Worm (Caenorhabditis elegans): ENCODE measurements around the gene col-9.
A peak's percentile ranks its signal among the peaks of the same experiment; 100 is the strongest.

Gene col-9

DNA sequence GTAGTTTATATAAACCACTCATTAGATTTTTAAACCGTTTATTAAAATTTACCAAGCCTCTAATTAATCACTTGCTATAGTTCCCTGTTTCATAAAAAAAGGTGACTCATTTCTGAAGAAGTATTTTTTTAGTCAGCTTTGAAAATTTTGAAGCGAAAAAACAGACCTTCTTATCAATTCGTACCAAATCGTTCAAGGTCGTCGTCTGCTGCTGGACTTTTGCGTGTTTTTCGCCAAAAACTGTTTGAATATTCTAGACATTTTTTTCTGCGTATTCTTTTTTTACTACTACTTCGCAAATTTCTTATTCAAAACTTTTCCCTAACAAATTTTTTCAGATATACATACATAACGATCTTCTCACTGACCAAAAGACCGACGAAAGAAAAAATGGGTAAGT is 47.6 kb upstream of the col-9 start, which contains the start of gene cah-4:
Gene cah-4, plus strand, starts transcription at position 339 of the 400 bp plus-strand sequence.
- TF ChIP-seq aha-1 (tag), result peak; percentile 69
- no peak for TF ChIP-seq nhr-11 (tag; optimal IDR thresholded peaks at IDR 0.05)
- TF ChIP-seq zip-2 (tag; optimal IDR thresholded peaks at IDR 0.05), result no peak
- no peak for TF ChIP-seq skn-1 (tag; optimal IDR thresholded peaks at IDR 0.05)
- 0 out of 2 replicates have a peak, but pooled peaks have one; percentile 17 for TF ChIP-seq ZK337.2 (GFP tag; IDR thresholded peaks at IDR 0.05)
- TF ChIP-seq ama-1 (optimal IDR thresholded peaks at IDR 0.05), result peak; percentile 92
- TF ChIP-seq Y48G9A.11 (GFP tag; IDR thresholded peaks at IDR 0.05), result no peak
- TF ChIP-seq hlh-30 (tag; optimal IDR thresholded peaks at IDR 0.05; ENCODE audit: insufficient read depth), result no peak

DNA sequence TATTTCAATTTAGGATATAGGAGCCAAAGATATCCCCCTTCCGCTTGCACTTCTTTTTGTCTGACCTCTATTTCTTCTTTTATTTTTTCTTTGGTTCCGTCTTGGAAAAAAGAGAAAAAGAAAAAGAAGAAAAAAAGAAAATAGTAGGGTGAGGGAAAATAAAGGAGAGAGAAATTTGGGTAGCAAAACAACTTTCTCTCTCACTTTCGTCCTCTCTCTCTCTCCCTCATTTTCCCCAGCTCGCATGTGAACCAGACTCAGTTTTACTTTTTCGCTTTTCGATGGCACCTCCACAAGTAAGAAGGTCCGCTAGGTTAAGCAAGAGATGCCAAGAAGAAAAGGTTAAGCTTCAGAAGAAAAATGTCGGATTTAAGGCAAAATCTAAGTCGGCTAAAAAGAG is 47.1 kb upstream of the col-9 start:
- peak; percentile 15 for TF ChIP-seq mep-1 (tag; optimal IDR thresholded peaks at IDR 0.05)
- peak in 1 of 2 experiments; percentile 8 for TF ChIP-seq lsy-2 (tag; optimal IDR thresholded peaks at IDR 0.05)
- no peak for TF ChIP-seq F49E8.2 (tag; optimal IDR thresholded peaks at IDR 0.05; ENCODE audit: borderline replicate concordance)
- no peak for TF ChIP-seq daf-12 (tag; optimal IDR thresholded peaks at IDR 0.05)
- TF ChIP-seq madf-9 (GFP tag; conservative IDR thresholded peaks at IDR 0.05), result no peak
- TF ChIP-seq ama-1 (optimal IDR thresholded peaks at IDR 0.05), result peak; percentile 83
- TF ChIP-seq aha-1 (tag), result peak; percentile 65
- peak; percentile 25 for TF ChIP-seq fkh-10 (GFP tag; optimal IDR thresholded peaks at IDR 0.05)
- TF ChIP-seq dmd-6 (GFP tag; IDR thresholded peaks at IDR 0.05), result 0 out of 2 replicates have a peak, but pooled peaks have one; percentile 7
- no peak for TF ChIP-seq cey-2 (tag; optimal IDR thresholded peaks at IDR 0.05; ENCODE audit: borderline replicate concordance, insufficient read depth)
- no peak for TF ChIP-seq F44E2.7 (GFP tag; IDR thresholded peaks at IDR 0.05)

DNA sequence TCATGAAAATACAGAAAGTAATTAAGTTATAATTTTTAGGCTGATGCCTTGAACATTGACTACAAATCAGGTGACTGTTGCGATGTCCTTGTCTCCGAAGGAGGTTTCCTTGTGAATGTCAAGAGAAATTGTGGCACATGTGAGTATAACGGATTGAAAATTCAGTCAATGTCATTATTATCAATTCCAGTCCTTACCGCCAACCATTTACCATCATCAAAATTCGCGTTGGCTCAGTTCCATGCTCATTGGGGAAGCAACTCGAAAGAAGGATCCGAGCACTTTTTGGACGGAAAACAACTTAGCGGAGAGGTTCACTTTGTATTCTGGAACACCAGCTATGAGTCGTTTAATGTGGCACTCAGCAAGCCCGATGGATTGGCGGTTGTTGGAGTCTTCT is 46.5 kb upstream of the col-9 start:
- TF ChIP-seq hlh-30 (tag; optimal IDR thresholded peaks at IDR 0.05; ENCODE audit: insufficient read depth) (peak; percentile 9), attf-4 (tag; optimal IDR thresholded peaks at IDR 0.05) (no peak), dmd-9 (GFP tag; IDR thresholded peaks at IDR 0.05) (no peak), ama-1 (optimal IDR thresholded peaks at IDR 0.05) (peak; percentile 95)

DNA sequence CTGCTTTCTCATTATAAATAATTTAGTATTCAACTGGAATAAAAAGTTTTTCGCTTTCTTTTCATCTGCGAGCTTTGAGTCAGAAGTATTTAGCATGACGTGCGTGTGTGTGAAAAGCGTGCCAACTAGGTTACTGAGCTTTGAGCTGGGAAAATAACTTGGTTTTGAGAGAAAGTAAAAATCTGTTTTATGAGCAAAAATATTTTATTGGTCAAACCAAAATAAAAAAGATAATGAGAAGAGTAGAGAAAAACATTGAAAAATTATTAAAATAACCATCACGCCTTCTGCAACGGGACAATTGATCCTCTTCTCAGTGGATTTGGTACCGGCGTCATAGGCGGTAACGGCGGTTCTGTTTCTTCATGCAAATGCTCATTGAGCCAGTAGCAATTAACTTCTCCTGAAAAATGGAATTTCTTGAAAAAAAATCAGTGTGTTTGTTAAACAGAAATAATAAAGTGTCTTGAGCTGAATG is 45.3 kb upstream of the col-9 start:
- peak; percentile 30; the same call in 1 of the 2 replicates for TF ChIP-seq mdt-29 (GFP tag; IDR thresholded peaks at IDR 0.05)
- TF ChIP-seq skn-1 (tag; optimal IDR thresholded peaks at IDR 0.05), result no peak
- TF ChIP-seq vab-7 (GFP tag; IDR thresholded peaks at IDR 0.05), result no peak
- TF ChIP-seq mep-1 (tag; optimal IDR thresholded peaks at IDR 0.05), result peak; percentile 74
- TF ChIP-seq nhr-11 (tag; optimal IDR thresholded peaks at IDR 0.05), result no peak
- no peak for TF ChIP-seq daf-19 (GFP tag; conservative IDR thresholded peaks at IDR 0.05)
- no peak for TF ChIP-seq Y105C5A.15 (GFP tag; IDR thresholded peaks at IDR 0.05)
- no peak for TF ChIP-seq attf-4 (tag; optimal IDR thresholded peaks at IDR 0.05)
- TF ChIP-seq aha-1 (tag), result peak; percentile 51
- TF ChIP-seq dmd-6 (GFP tag; IDR thresholded peaks at IDR 0.05), result peak; percentile 9; the same call in 1 of the 2 replicates
- TF ChIP-seq F44E2.7 (GFP tag; IDR thresholded peaks at IDR 0.05), result no peak
- no peak for TF ChIP-seq madf-5 (GFP tag; IDR thresholded peaks at IDR 0.05)
- no peak for TF ChIP-seq jun-1 (tag; optimal IDR thresholded peaks at IDR 0.05)
- TF ChIP-seq lin-29 (GFP tag; IDR thresholded peaks at IDR 0.05), result 0 out of 2 replicates have a peak, but pooled peaks have one; percentile 8
- peak; percentile 72; the same call in 1 of the 2 replicates for TF ChIP-seq zfp-3 (GFP tag; conservative IDR thresholded peaks at IDR 0.05)
- TF ChIP-seq hlh-11 (tag; optimal IDR thresholded peaks at IDR 0.05), result no peak
- peak in 1 of 2 experiments; percentile 30 for TF ChIP-seq lsy-2 (tag; optimal IDR thresholded peaks at IDR 0.05)
- TF ChIP-seq tra-1 (GFP tag; IDR thresholded peaks at IDR 0.05), result 0 out of 2 replicates have a peak, but pooled peaks have one; percentile 19
- TF ChIP-seq nhr-28 (tag; optimal IDR thresholded peaks at IDR 0.05), result peak; percentile 57
- TF ChIP-seq spr-1 (tag; optimal IDR thresholded peaks at IDR 0.05), result no peak
- no peak for TF ChIP-seq aly-2 (tag; optimal IDR thresholded peaks at IDR 0.05)
- no peak for TF ChIP-seq zfp-2 (tag; optimal IDR thresholded peaks at IDR 0.05)
- peak; percentile 58; the same call in 1 of the 2 replicates for TF ChIP-seq dmd-9 (GFP tag; IDR thresholded peaks at IDR 0.05)
- peak in 1 of 2 experiments; percentile 76 for TF ChIP-seq unc-62 (GFP tag; optimal IDR thresholded peaks at IDR 0.05 in 1 of 2)
- TF ChIP-seq unc-62 (tag; optimal IDR thresholded peaks at IDR 0.05), result no peak
- TF ChIP-seq ama-1 (optimal IDR thresholded peaks at IDR 0.05), result peak; percentile 97

All from whole organism, L4 larva.